Worm (Caenorhabditis elegans) whole organism, early embryonic: ENCODE data around the gene ZK185.5.

Experiments used
- B0310.2 ChIP-seq: sonication (generic microtip); optimal IDR thresholded peaks from 2 replicates; lab custom pipeline; 2016; ENCODE audit warnings: mild to moderate bottlenecking, missing genetic modification characterization, missing compliant biosample characterization
- F13C5.2 ChIP-seq: sonication (generic microtip); optimal IDR thresholded peaks from 2 replicates; lab custom pipeline; 2017; ENCODE audit warnings: mild to moderate bottlenecking, missing genetic modification characterization, inconsistent platforms, missing compliant biosample characterization
- aly-1 ChIP-seq: sonication (generic microtip); optimal IDR thresholded peaks from 2 replicates; lab custom pipeline; 2016; ENCODE audit warnings: missing genetic modification characterization, missing compliant biosample characterization
- ama-1 ChIP-seq: fragments of 150-350 bp; optimal IDR thresholded peaks from 2 replicates; lab custom pipeline; 2014
- ceh-13 ChIP-seq: fragments of 200-800 bp; sonication (Bioruptor generic); optimal IDR thresholded peaks from 2 replicates; lab custom pipeline; 2018; ENCODE audit warnings: mild to moderate bottlenecking, missing genetic modification characterization, missing compliant biosample characterization
- ceh-36 ChIP-seq: sonication (generic microtip); optimal IDR thresholded peaks from 2 replicates; lab custom pipeline; 2016; ENCODE audit warnings: missing genetic modification characterization, inconsistent platforms, missing compliant biosample characterization
- ets-7 ChIP-seq: sonication (generic microtip); optimal IDR thresholded peaks from 2 replicates; lab custom pipeline; 2016; ENCODE audit warnings: missing genotype, missing genetic modification characterization, missing compliant biosample characterization
- flt-1 ChIP-seq: fragments of 200-800 bp; sonication (Bioruptor generic); IDR thresholded peaks from 2 replicates; pipeline ENCODE4 v1.3.6; 2022; ENCODE audit warnings: missing genetic modification characterization, missing compliant biosample characterization
- hmbx-1 ChIP-seq: sonication (generic microtip); optimal IDR thresholded peaks from 2 replicates; lab custom pipeline; 2016; ENCODE audit warnings: mild to moderate bottlenecking, missing genetic modification characterization, missing compliant biosample characterization
- hmg-4 ChIP-seq: fragments of 200-800 bp; sonication (Bioruptor generic); optimal IDR thresholded peaks from 2 replicates; lab custom pipeline; 2018; ENCODE audit warnings: mild to moderate bottlenecking, missing genetic modification characterization, missing compliant biosample characterization
- hnd-1 ChIP-seq: sonication (generic microtip); optimal IDR thresholded peaks from 2 replicates; lab custom pipeline; 2016; ENCODE audit warnings: missing genetic modification characterization, missing compliant biosample characterization
- pes-1 ChIP-seq: fragments of 200-800 bp; sonication (Bioruptor generic); IDR thresholded peaks from 2 replicates; pipeline ENCODE4 v1.3.6; 2022; ENCODE audit warnings: missing genetic modification reagents, missing genetic modification characterization, missing compliant biosample characterization
- scrt-1 ChIP-seq: fragments of 200-800 bp; sonication (Bioruptor generic); IDR thresholded peaks from 2 replicates; pipeline ENCODE4 v1.3.6; 2022; ENCODE audit warnings: missing genetic modification characterization, missing compliant biosample characterization
- sea-1 ChIP-seq: fragments of 200-800 bp; sonication (Bioruptor generic); conservative IDR thresholded peaks from 2 replicates; pipeline ENCODE4 v1.3.6; 2022; ENCODE audit warnings: missing genetic modification characterization, missing compliant biosample characterization
- tbx-11 ChIP-seq: fragments of 200-800 bp; sonication (Bioruptor generic); IDR thresholded peaks from 2 replicates; pipeline ENCODE4 v1.3.6; 2022; ENCODE audit warnings: missing genetic modification characterization, missing compliant biosample characterization
- tbx-37 ChIP-seq: fragments of 200-800 bp; sonication (Bioruptor generic); conservative IDR thresholded peaks from 2 replicates; pipeline ENCODE4 v1.3.6; 2022; ENCODE audit warnings: missing genetic modification reagents, missing genetic modification characterization, missing compliant biosample characterization
- tra-4 ChIP-seq: sonication (generic microtip); optimal IDR thresholded peaks from 2 replicates; lab custom pipeline; 2017; ENCODE audit warnings: missing genetic modification characterization, missing compliant biosample characterization

Gene ZK185.5

ce11 chrIV:4568402-4568891 is 22.7 kb upstream of the ZK185.5 start, which contains the start of gene F28E10.1:
F28E10.1 (plus strand) TSS chrIV:4568841.
- TF ChIP-seq ama-1 (no peak), hnd-1 (no peak), F13C5.2 (tag; lab: Kevin White, UChicago) (no peak), tra-4 (tag; lab: Kevin White, UChicago) (no peak), flt-1 (GFP tag; lab: Robert Waterston, UW) (no peak), B0310.2 (tag; lab: Kevin White, UChicago) (no peak), tbx-37 (no peak), pes-1 (no peak)

- no peak for TF ChIP-seq tra-4 (tag; lab: Kevin White, UChicago)
These were observed 21.6 kb upstream of the ZK185.5 start, which contains the start of gene F28E10.4 for ce11 chrIV:4567343-4567742. F28E10.4 (minus strand) TSS chrIV:4567443.

- TF ChIP-seq ets-7 (tag; lab: Kevin White, UChicago) (no peak), tra-4 (tag; lab: Kevin White, UChicago) (no peak), tbx-11 (no peak), F13C5.2 (tag; lab: Kevin White, UChicago) (no peak), hmbx-1 (tag; lab: Kevin White, UChicago) (no peak), aly-1 (tag; lab: Kevin White, UChicago) (no peak), sea-1 (GFP tag; lab: Robert Waterston, UW) (no peak), ama-1 (no peak), hmg-4 (GFP tag; lab: Kevin White, UChicago) (no peak), scrt-1 (no peak), ceh-36 (no peak), hnd-1 (no peak), ceh-13 (GFP tag; lab: Kevin White, UChicago) (no peak), flt-1 (GFP tag; lab: Robert Waterston, UW) (no peak), tbx-37 (no peak)
These were observed 20.2 kb upstream of the ZK185.5 start for ce11 chrIV:4565882-4566281.

ce11 chrIV:4564541-4564940 is 18.8 kb upstream of the ZK185.5 start:
- no peak for TF ChIP-seq ceh-13 (GFP tag; lab: Kevin White, UChicago)
- no peak for TF ChIP-seq tra-4 (tag; lab: Kevin White, UChicago)
- no peak for TF ChIP-seq tbx-11
- TF ChIP-seq B0310.2 (tag; lab: Kevin White, UChicago): no peak
- no peak for TF ChIP-seq hnd-1
- no peak for TF ChIP-seq flt-1 (GFP tag; lab: Robert Waterston, UW)
- no peak for TF ChIP-seq hmg-4 (GFP tag; lab: Kevin White, UChicago)
- TF ChIP-seq tbx-37: no peak

ce11 chrIV:4562599-4563116 is 16.9 kb upstream of the ZK185.5 start, which contains the start of gene igeg-1:
igeg-1 (plus strand) TSS chrIV:4562649.
- TF ChIP-seq tbx-37: no peak
- TF ChIP-seq aly-1 (tag; lab: Kevin White, UChicago): no peak
- TF ChIP-seq ets-7 (tag; lab: Kevin White, UChicago): no peak
- no peak for TF ChIP-seq F13C5.2 (tag; lab: Kevin White, UChicago)
- no peak for TF ChIP-seq ceh-13 (GFP tag; lab: Kevin White, UChicago)
- no peak for TF ChIP-seq tra-4 (tag; lab: Kevin White, UChicago)
- TF ChIP-seq ceh-36: no peak
- TF ChIP-seq pes-1: no peak
- TF ChIP-seq sea-1 (GFP tag; lab: Robert Waterston, UW): no peak
- TF ChIP-seq hmbx-1 (tag; lab: Kevin White, UChicago): no peak
- TF ChIP-seq B0310.2 (tag; lab: Kevin White, UChicago): no peak
- TF ChIP-seq flt-1 (GFP tag; lab: Robert Waterston, UW): no peak
- TF ChIP-seq tbx-11: no peak
- no peak for TF ChIP-seq scrt-1
- TF ChIP-seq hnd-1: no peak
- no peak for TF ChIP-seq hmg-4 (GFP tag; lab: Kevin White, UChicago)
- no peak for TF ChIP-seq ama-1

ce11 chrIV:4559160-4559559 is 13.4 kb upstream of the ZK185.5 start:
- TF ChIP-seq ets-7 (tag; lab: Kevin White, UChicago) (no peak), ama-1 (no peak), flt-1 (GFP tag; lab: Robert Waterston, UW) (no peak), sea-1 (GFP tag; lab: Robert Waterston, UW) (no peak), tra-4 (tag; lab: Kevin White, UChicago) (no peak), ceh-36 (no peak), B0310.2 (tag; lab: Kevin White, UChicago) (no peak), pes-1 (no peak), hmg-4 (GFP tag; lab: Kevin White, UChicago) (no peak)

ce11 chrIV:4557731-4558130 is 12.0 kb upstream of the ZK185.5 start:
- no peak for TF ChIP-seq hmbx-1 (tag; lab: Kevin White, UChicago)
- no peak for TF ChIP-seq hnd-1
- TF ChIP-seq F13C5.2 (tag; lab: Kevin White, UChicago): no peak
- no peak for TF ChIP-seq B0310.2 (tag; lab: Kevin White, UChicago)
- TF ChIP-seq pes-1: no peak
- TF ChIP-seq hmg-4 (GFP tag; lab: Kevin White, UChicago): no peak
- TF ChIP-seq ets-7 (tag; lab: Kevin White, UChicago): no peak
- TF ChIP-seq ceh-13 (GFP tag; lab: Kevin White, UChicago): no peak

- no peak for TF ChIP-seq scrt-1
- no peak for TF ChIP-seq pes-1
- no peak for TF ChIP-seq tbx-37
- no peak for TF ChIP-seq aly-1 (tag; lab: Kevin White, UChicago)
- TF ChIP-seq B0310.2 (tag; lab: Kevin White, UChicago): no peak
- TF ChIP-seq F13C5.2 (tag; lab: Kevin White, UChicago): no peak
- no peak for TF ChIP-seq ceh-13 (GFP tag; lab: Kevin White, UChicago)
- TF ChIP-seq ceh-36: no peak
- no peak for TF ChIP-seq hnd-1
- TF ChIP-seq hmg-4 (GFP tag; lab: Kevin White, UChicago): no peak
- TF ChIP-seq hmbx-1 (tag; lab: Kevin White, UChicago): no peak
- TF ChIP-seq ama-1: no peak
- TF ChIP-seq tra-4 (tag; lab: Kevin White, UChicago): no peak
These were observed 11.4 kb upstream of the ZK185.5 start for ce11 chrIV:4557130-4557529.
